Worm (Caenorhabditis elegans) whole organism, dauer: Measurements from ENCODE around the gene ttr-33.

ENCODE experiments used
- unc-62 ChIP-seq: sonication (generic microtip); optimal IDR thresholded peaks from 2 replicates; lab custom pipeline; 2017; ENCODE audit warnings: missing biosample characterization, missing genetic modification reagents, missing genetic modification characterization

The ttr-33 gene

ce11 chrV:7837809-7838208, at the start of gene ttr-33:
TSS of gene ttr-33 (minus strand) at chrV:7837909.
- no peak for TF ChIP-seq unc-62 (GFP tag; lab: Kevin White, UChicago)

ce11 chrV:7884441-7884840, 46.7 kb upstream of the ttr-33 start:
- no peak for TF ChIP-seq unc-62 (GFP tag; lab: Kevin White, UChicago)

- TF ChIP-seq unc-62 (GFP tag; lab: Kevin White, UChicago): no peak
These were observed 40.8 kb upstream of the ttr-33 start, which contains the start of gene F40A3.2 for ce11 chrV:7878411-7878964. TSS of gene F40A3.2 (plus strand) at chrV:7878914.

- no peak for TF ChIP-seq unc-62 (GFP tag; lab: Kevin White, UChicago)
These were observed 39.3 kb upstream of the ttr-33 start, which contains the start of gene F40A3.3 for ce11 chrV:7876881-7877475. TSS of gene F40A3.3 (plus strand) at chrV:7877444.

ce11 chrV:7875456-7875855, 37.7 kb upstream of the ttr-33 start, which contains the start of gene F40A3.4:
TSS of gene F40A3.4 (plus strand) at chrV:7875756.
- no peak for TF ChIP-seq unc-62 (GFP tag; lab: Kevin White, UChicago)

ce11 chrV:7872945-7873344, 35.2 kb upstream of the ttr-33 start:
- no peak for TF ChIP-seq unc-62 (GFP tag; lab: Kevin White, UChicago)

- TF ChIP-seq unc-62 (GFP tag; lab: Kevin White, UChicago): no peak
These were observed 33.0 kb upstream of the ttr-33 start, which contains the start of gene nipi-4 for ce11 chrV:7870707-7871106. TSS of gene nipi-4 (minus strand) at chrV:7870807.

ce11 chrV:7864663-7865062, 27.0 kb upstream of the ttr-33 start, which contains the start of gene C37C3.11:
TSS of gene C37C3.11 (minus strand) at chrV:7864763.
- TF ChIP-seq unc-62 (GFP tag; lab: Kevin White, UChicago): no peak

- TF ChIP-seq unc-62 (GFP tag; lab: Kevin White, UChicago): no peak
These were observed 25.4 kb upstream of the ttr-33 start, which contains the start of gene C37C3.10 for ce11 chrV:7863020-7863523. TSS of gene C37C3.10 (minus strand) at chrV:7863070.

ce11 chrV:7861792-7862191, 24.1 kb upstream of the ttr-33 start, which contains the start of gene C37C3.17:
TSS of gene C37C3.17 (minus strand) at chrV:7861892.
- TF ChIP-seq unc-62 (GFP tag; lab: Kevin White, UChicago): no peak

- TF ChIP-seq unc-62 (GFP tag; lab: Kevin White, UChicago): no peak
These were observed 20.2 kb upstream of the ttr-33 start, which contains the start of gene C37C3.1 for ce11 chrV:7857931-7858330. TSS of gene C37C3.1 (plus strand) at chrV:7857963.

ce11 chrV:7856641-7857040, 18.9 kb upstream of the ttr-33 start:
- no peak for TF ChIP-seq unc-62 (GFP tag; lab: Kevin White, UChicago)

- no peak for TF ChIP-seq unc-62 (GFP tag; lab: Kevin White, UChicago)
These were observed 17.8 kb upstream of the ttr-33 start, which contains the start of gene C37C3.2 for ce11 chrV:7855382-7855994. TSS of gene C37C3.2 (plus strand) at chrV:7855944.

ce11 chrV:7854603-7855002, 16.9 kb upstream of the ttr-33 start, which contains the start of the genes C37C3.9 and C37C3.18:
TSS of gene C37C3.9 (minus strand) at chrV:7854700.
TSS of gene C37C3.18 (plus strand) at chrV:7854993.
- TF ChIP-seq unc-62 (GFP tag; lab: Kevin White, UChicago): no peak

- TF ChIP-seq unc-62 (GFP tag; lab: Kevin White, UChicago): no peak
These were observed 16.2 kb upstream of the ttr-33 start for ce11 chrV:7853900-7854299.

ce11 chrV:7852078-7852477, 14.4 kb upstream of the ttr-33 start:
- TF ChIP-seq unc-62 (GFP tag; lab: Kevin White, UChicago): no peak
